Fruit fly (Drosophila melanogaster) whole organism, pupa: ENCODE results near the gene CG5565.

ENCODE experiments used
- CG12605 ChIP-seq: fragments of 200-800 bp; sonication (Bioruptor generic); IDR thresholded peaks from 2 replicates; pipeline ENCODE4 v1.3.6; 2022; ENCODE audit warnings: missing biosample characterization, missing genetic modification characterization
- CG17806 ChIP-seq: fragments of 200-800 bp; sonication (Bioruptor generic); optimal IDR thresholded peaks from 2 replicates; lab custom pipeline; 2018; ENCODE audit warnings: missing biosample characterization, mild to moderate bottlenecking, missing genetic modification characterization, moderate library complexity
- rn ChIP-seq: fragments of 200-800 bp; sonication (Bioruptor generic); IDR thresholded peaks from 2 replicates; pipeline ENCODE4 v1.3.6; 2022; ENCODE audit warnings: missing biosample characterization, missing genetic modification characterization

dm6 chr2L:1377635-1378034 is 21.9 kb upstream of the CG5565 start:
- TF ChIP-seq CG12605 (GFP tag; lab: Robert Waterston, UW) (no peak), rn (GFP tag; lab: Robert Waterston, UW) (no peak), CG17806 (tag; lab: Kevin White, UChicago) (no peak)
